Fruit fly (Drosophila melanogaster) whole organism, prepupa: Measurements from ENCODE around the gene Bub1.

Experiments used
- CG10631 ChIP-seq: fragments of 200-800 bp; sonication (Bioruptor generic); optimal IDR thresholded peaks from 2 replicates; lab custom pipeline; 2016; ENCODE audit warnings: missing biosample characterization, missing genetic modification characterization
- CG10669 ChIP-seq: fragments of 200-800 bp; sonication (Bioruptor generic); optimal IDR thresholded peaks from 3 replicates; lab custom pipeline; 2018; ENCODE audit warnings: missing biosample characterization, mild to moderate bottlenecking, missing genetic modification characterization, moderate library complexity
- CG11294 ChIP-seq: fragments of 200-800 bp; sonication (Bioruptor generic); IDR thresholded peaks from 2 replicates; pipeline ENCODE4 v1.3.6; 2022; ENCODE audit warnings: missing biosample characterization, missing genetic modification characterization
- CG11762 ChIP-seq: fragments of 200-800 bp; sonication (Bioruptor generic); optimal IDR thresholded peaks from 3 replicates; lab custom pipeline; 2016; ENCODE audit warnings: missing biosample characterization, missing genetic modification characterization; ENCODE audit not compliant: insufficient read depth
- CG11902 ChIP-seq: fragments of 200-800 bp; sonication (Bioruptor generic); optimal IDR thresholded peaks from 3 replicates; lab custom pipeline; 2016; ENCODE audit warnings: missing biosample characterization, missing genetic modification characterization
- CG1621 ChIP-seq: fragments of 200-800 bp; sonication (Bioruptor generic); optimal IDR thresholded peaks from 3 replicates; lab custom pipeline; 2018; ENCODE audit warnings: missing biosample characterization, mild to moderate bottlenecking, missing genetic modification characterization
- CG16779 ChIP-seq: fragments of 200-800 bp; sonication (Bioruptor generic); optimal IDR thresholded peaks from 3 replicates; lab custom pipeline; 2017; ENCODE audit warnings: missing biosample characterization, mild to moderate bottlenecking, missing genetic modification characterization
- CG31627 ChIP-seq: fragments of 200-800 bp; sonication (Bioruptor generic); optimal IDR thresholded peaks from 3 replicates; lab custom pipeline; 2016; ENCODE audit warnings: missing biosample characterization, missing genetic modification characterization
- CG34406 ChIP-seq: fragments of 200-800 bp; sonication (Bioruptor generic); optimal IDR thresholded peaks from 3 replicates; lab custom pipeline; 2016; ENCODE audit warnings: missing biosample characterization, missing genetic modification characterization
- CG3919 ChIP-seq: fragments of 200-800 bp; sonication (Bioruptor generic); optimal IDR thresholded peaks from 3 replicates; lab custom pipeline; 2016; ENCODE audit warnings: missing biosample characterization, missing genetic modification characterization
- CG4318 ChIP-seq: fragments of 200-800 bp; sonication (Bioruptor generic); optimal IDR thresholded peaks from 3 replicates; lab custom pipeline; 2017; ENCODE audit warnings: missing biosample characterization, mild to moderate bottlenecking, missing genetic modification characterization
- CG6163 ChIP-seq: fragments of 200-800 bp; sonication (Bioruptor generic); IDR thresholded peaks from 3 replicates; pipeline ENCODE4 v1.3.6; 2022; ENCODE audit warnings: missing biosample characterization, missing genetic modification characterization
- CG6276 ChIP-seq: fragments of 200-800 bp; sonication (Bioruptor generic); optimal IDR thresholded peaks from 2 replicates; lab custom pipeline; 2017; ENCODE audit warnings: missing biosample characterization, mild to moderate bottlenecking, missing genetic modification characterization
- CG6792 ChIP-seq: fragments of 200-800 bp; sonication (Bioruptor generic); optimal IDR thresholded peaks from 3 replicates; lab custom pipeline; 2016; ENCODE audit warnings: missing biosample characterization, missing genetic modification characterization
- CG6808 ChIP-seq: fragments of 200-800 bp; sonication (Bioruptor generic); optimal IDR thresholded peaks from 3 replicates; lab custom pipeline; 2017; ENCODE audit warnings: missing biosample characterization, missing genetic modification characterization, mild to moderate bottlenecking, moderate library complexity, missing genetic modification reagents
- CG6854 ChIP-seq: fragments of 200-800 bp; sonication (Bioruptor generic); optimal IDR thresholded peaks from 2 replicates; lab custom pipeline; 2017; ENCODE audit warnings: missing biosample characterization, mild to moderate bottlenecking, missing genetic modification characterization
- CG7368 ChIP-seq: fragments of 200-800 bp; sonication (Bioruptor generic); optimal IDR thresholded peaks from 3 replicates; lab custom pipeline; 2016; ENCODE audit warnings: missing biosample characterization, missing genetic modification characterization
- CG8119 ChIP-seq: fragments of 200-800 bp; sonication (Bioruptor generic); IDR thresholded peaks from 3 replicates; pipeline ENCODE4 v1.3.6; 2022; ENCODE audit warnings: missing biosample characterization, missing genetic modification characterization
- CG8319 ChIP-seq: fragments of 200-800 bp; sonication (Bioruptor generic); optimal IDR thresholded peaks from 3 replicates; lab custom pipeline; 2016; ENCODE audit warnings: missing biosample characterization, missing genetic modification characterization
- CG8632 ChIP-seq: fragments of 200-800 bp; sonication (Bioruptor generic); optimal IDR thresholded peaks from 3 replicates; lab custom pipeline; 2016; ENCODE audit warnings: missing biosample characterization, missing genetic modification characterization
- CG9139 ChIP-seq: fragments of 200-800 bp; sonication (Bioruptor generic); optimal IDR thresholded peaks from 3 replicates; lab custom pipeline; 2017; ENCODE audit warnings: missing biosample characterization, mild to moderate bottlenecking, missing genetic modification characterization
- Eip75B ChIP-seq: fragments of 200-800 bp; sonication (Bioruptor generic); optimal IDR thresholded peaks from 3 replicates; lab custom pipeline; 2016; ENCODE audit warnings: missing biosample characterization, missing genetic modification characterization
- Eip78C ChIP-seq: fragments of 200-800 bp; sonication (Bioruptor generic); peaks from one replicate; lab custom pipeline; 2016; ENCODE audit warnings: missing biosample characterization, missing genetic modification characterization
- Eip93F ChIP-seq: fragments of 200-800 bp; sonication (Bioruptor generic); optimal IDR thresholded peaks from 2 replicates; lab custom pipeline; 2016; ENCODE audit warnings: missing biosample characterization, mild to moderate bottlenecking, missing genetic modification characterization
- Ets21C ChIP-seq: fragments of 200-800 bp; sonication (Bioruptor generic); optimal IDR thresholded peaks from 3 replicates; lab custom pipeline; 2016; ENCODE audit warnings: missing biosample characterization, missing genetic modification characterization
- Ets96B ChIP-seq: fragments of 200-800 bp; optimal IDR thresholded peaks from 2 replicates; lab custom pipeline; 2019; ENCODE audit warnings: missing biosample characterization, mild to moderate bottlenecking, missing genetic modification characterization, moderate library complexity
- Gug ChIP-seq: fragments of 200-800 bp; sonication (Bioruptor generic); IDR thresholded peaks from 2 replicates; pipeline ENCODE4 v1.3.6; 2022; ENCODE audit warnings: missing biosample characterization, missing genetic modification characterization
- Hr38 ChIP-seq: sonication (Bioruptor generic); optimal IDR thresholded peaks from 2 replicates; lab custom pipeline; 2016; ENCODE audit warnings: missing biosample characterization, missing genetic modification characterization
- Hr39 ChIP-seq: fragments of 200-800 bp; sonication (Bioruptor generic); optimal IDR thresholded peaks from 2 replicates; lab custom pipeline; 2016; ENCODE audit warnings: missing biosample characterization, missing genetic modification characterization
- Hr4 ChIP-seq: fragments of 200-800 bp; sonication (Bioruptor generic); optimal IDR thresholded peaks from 3 replicates; lab custom pipeline; 2016; ENCODE audit warnings: missing biosample characterization, missing genetic modification characterization
- Met ChIP-seq: fragments of 200-800 bp; sonication (Bioruptor generic); optimal IDR thresholded peaks from 3 replicates; lab custom pipeline; 2016; ENCODE audit warnings: missing biosample characterization, missing genetic modification characterization
- OdsH ChIP-seq: fragments of 200-800 bp; sonication (Bioruptor generic); optimal IDR thresholded peaks from 3 replicates; lab custom pipeline; 2016; ENCODE audit warnings: missing biosample characterization, missing genetic modification characterization
- Smox ChIP-seq: fragments of 200-800 bp; sonication (Bioruptor generic); optimal IDR thresholded peaks from 3 replicates; lab custom pipeline; 2016; ENCODE audit warnings: missing biosample characterization, missing genetic modification characterization
- Sox14 ChIP-seq: fragments of 200-800 bp; sonication (Bioruptor generic); optimal IDR thresholded peaks from 3 replicates; lab custom pipeline; 2016; ENCODE audit warnings: missing biosample characterization, missing genetic modification characterization
- acj6 ChIP-seq: fragments of 200-800 bp; sonication (Bioruptor generic); optimal IDR thresholded peaks from 3 replicates; lab custom pipeline; 2016; ENCODE audit warnings: missing biosample characterization, missing genetic modification characterization
- cyc ChIP-seq: fragments of 200-800 bp; sonication (Bioruptor generic); optimal IDR thresholded peaks from 3 replicates; lab custom pipeline; 2016; ENCODE audit warnings: missing biosample characterization, missing genetic modification characterization
- dac ChIP-seq: fragments of 200-800 bp; sonication (Bioruptor generic); optimal IDR thresholded peaks from 2 replicates; lab custom pipeline; 2017; ENCODE audit warnings: missing biosample characterization, mild to moderate bottlenecking, missing genetic modification characterization
- dsx ChIP-seq: fragments of 200-800 bp; optimal IDR thresholded peaks from 3 replicates; lab custom pipeline; 2019; ENCODE audit warnings: missing biosample characterization, mild to moderate bottlenecking, missing genetic modification characterization, moderate library complexity; ENCODE audit not compliant: poor library complexity, severe bottlenecking
- eg ChIP-seq: fragments of 200-800 bp; sonication (Bioruptor generic); IDR thresholded peaks from 3 replicates; pipeline ENCODE4 v1.3.6; 2022; ENCODE audit warnings: missing biosample characterization, missing genetic modification characterization
- fd59A ChIP-seq: fragments of 200-800 bp; sonication (Bioruptor generic); optimal IDR thresholded peaks from 2 replicates; lab custom pipeline; 2017; ENCODE audit warnings: missing biosample characterization, mild to moderate bottlenecking, missing genetic modification characterization, missing genetic modification reagents
- fd85E ChIP-seq: fragments of 200-800 bp; sonication (Bioruptor generic); optimal IDR thresholded peaks from 3 replicates; lab custom pipeline; 2016; ENCODE audit warnings: missing biosample characterization, missing genetic modification characterization
- fkh ChIP-seq: fragments of 200-800 bp; sonication (Bioruptor generic); optimal IDR thresholded peaks from 3 replicates; lab custom pipeline; 2017; ENCODE audit warnings: missing biosample characterization, mild to moderate bottlenecking, missing genetic modification characterization, moderate library complexity
- lz ChIP-seq: fragments of 200-800 bp; sonication (Bioruptor generic); optimal IDR thresholded peaks from 3 replicates; lab custom pipeline; 2016; ENCODE audit warnings: missing biosample characterization, missing genetic modification characterization
- net ChIP-seq: fragments of 200-800 bp; sonication (Bioruptor generic); optimal IDR thresholded peaks from 3 replicates; lab custom pipeline; 2016; ENCODE audit warnings: missing biosample characterization, missing genetic modification characterization
- pdm3 ChIP-seq: fragments of 200-800 bp; sonication (Bioruptor generic); optimal IDR thresholded peaks from 3 replicates; lab custom pipeline; 2016; ENCODE audit warnings: missing biosample characterization, missing genetic modification characterization
- ss ChIP-seq, 2 experiments: fragments of 200-800 bp; sonication (Bioruptor generic); optimal IDR thresholded peaks; 2 replicates in 1 of 2; 3 replicates in 1 of 2; lab custom pipeline; 2017 to 2018; ENCODE audit warnings: mild to moderate bottlenecking in 2 of 2, missing biosample characterization in 2 of 2, missing genetic modification characterization in 2 of 2, moderate library complexity in 1 of 2
- svp ChIP-seq: fragments of 200-800 bp; sonication (Bioruptor generic); peaks from one replicate; lab custom pipeline; 2016; ENCODE audit warnings: missing biosample characterization, missing genetic modification characterization
- vri ChIP-seq: fragments of 200-800 bp; sonication (Bioruptor generic); optimal IDR thresholded peaks from 3 replicates; lab custom pipeline; 2016; ENCODE audit warnings: missing biosample characterization, mild to moderate bottlenecking, missing genetic modification characterization

Bub1 gene

DNA sequence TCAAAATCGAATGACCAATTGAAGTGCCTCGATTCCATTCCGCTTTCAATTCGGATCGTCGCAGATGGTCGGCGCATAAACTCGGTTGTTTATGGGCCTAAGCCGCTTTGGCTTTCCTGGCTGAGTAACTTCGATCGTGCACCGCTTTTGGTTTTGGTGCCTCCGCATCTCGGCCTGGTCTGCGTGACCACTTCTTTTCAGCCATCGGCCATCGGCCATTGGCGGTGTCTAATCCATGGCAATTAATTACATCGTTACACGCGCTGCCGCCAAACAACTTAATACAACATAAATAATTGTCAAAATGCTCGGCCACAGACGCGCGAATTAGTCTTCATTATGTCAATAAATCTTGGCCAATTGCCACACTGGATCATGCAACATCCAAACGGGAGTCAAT lies 18.4 kb upstream of the Bub1 start:
- peak; percentile 29 for TF ChIP-seq Eip78C
- TF ChIP-seq CG10669 (GFP tag; lab: Kevin White, UChicago), result no peak
- TF ChIP-seq, all 60 proteins: peak for 1

DNA sequence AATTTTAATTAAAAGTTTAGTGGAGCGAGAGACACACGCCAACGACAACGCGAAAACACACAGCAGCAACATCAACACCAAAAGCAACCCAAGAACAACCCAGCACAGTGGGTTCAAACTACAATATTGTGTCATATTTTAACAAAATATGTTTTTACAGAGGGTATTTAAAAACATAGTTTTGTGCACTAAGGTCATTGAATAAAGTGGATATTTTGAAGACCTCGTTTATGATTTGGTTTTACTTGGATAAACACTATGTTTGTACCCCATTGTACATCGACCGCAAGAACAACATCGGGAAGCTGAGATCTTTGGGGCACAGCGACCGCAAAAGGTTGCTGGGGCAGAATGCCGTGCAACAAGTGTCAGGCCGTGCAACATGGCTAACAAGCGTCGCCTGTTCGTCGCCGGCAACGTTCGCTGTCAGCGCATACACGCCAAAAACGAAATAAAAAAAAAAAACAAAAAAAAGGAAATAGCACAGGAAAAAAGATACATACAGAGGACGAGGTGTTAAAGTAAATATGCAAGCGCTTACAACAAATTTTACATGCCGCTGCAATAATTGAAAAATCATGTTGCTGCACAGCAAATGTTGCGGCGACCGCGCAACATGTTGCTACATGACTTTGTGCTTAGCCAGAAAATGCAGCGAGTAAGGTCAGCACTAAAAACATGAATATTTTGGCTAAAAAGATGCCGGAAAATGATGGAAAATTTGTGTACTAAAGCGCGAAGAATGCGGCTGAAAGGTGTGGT lies 17.3 kb upstream of the Bub1 start:
- TF ChIP-seq Ets96B (tag; lab: Kevin White, UChicago) (peak; percentile 90), Smox (GFP tag; lab: Kevin White, UChicago) (peak; percentile 90), CG1621 (tag; lab: Kevin White, UChicago) (peak; percentile 89), CG8319 (GFP tag; lab: Kevin White, UChicago) (peak; percentile 81), CG6792 (GFP tag; lab: Kevin White, UChicago) (peak; percentile 82), Ets21C (GFP tag; lab: Kevin White, UChicago) (peak; percentile 75), acj6 (GFP tag; lab: Kevin White, UChicago) (peak; percentile 85), ss (GFP tag; optimal IDR thresholded peaks at IDR 0.05; lab: Kevin White, UChicago) (peak; percentile 92 to 93), CG16779 (tag; lab: Kevin White, UChicago) (peak; percentile 73), dsx (GFP tag; lab: Kevin White, UChicago) (peak; percentile 90), pdm3 (peak; percentile 83), CG8632 (GFP tag; lab: Kevin White, UChicago) (peak; percentile 80), CG8119 (GFP tag; lab: Robert Waterston, UW) (peak; percentile 87), Sox14 (peak; percentile 91), eg (GFP tag; lab: Robert Waterston, UW) (peak; percentile 74), CG3919 (GFP tag; lab: Kevin White, UChicago) (peak; percentile 89), Eip75B (GFP tag; lab: Kevin White, UChicago) (peak; percentile 92), cyc (GFP tag; lab: Kevin White, UChicago) (peak; percentile 89), dac (GFP tag; lab: Kevin White, UChicago) (peak; percentile 9), lz (GFP tag; lab: Kevin White, UChicago) (peak; percentile 90), CG11762 (GFP tag; lab: Kevin White, UChicago) (peak; percentile 84), svp (GFP tag; lab: Kevin White, UChicago) (peak; percentile 95), CG10631 (peak; percentile 78), CG31627 (GFP tag; lab: Kevin White, UChicago) (peak; percentile 87), fd85E (GFP tag; lab: Kevin White, UChicago) (no peak), fd59A (GFP tag; lab: Kevin White, UChicago) (peak; percentile 81), CG4318 (GFP tag; lab: Kevin White, UChicago) (peak; percentile 35), CG9139 (GFP tag; lab: Kevin White, UChicago) (peak; percentile 86), vri (peak; percentile 99), Met (peak; percentile 94), OdsH (GFP tag; lab: Kevin White, UChicago) (peak; percentile 76), Hr38 (no peak), net (GFP tag; lab: Kevin White, UChicago) (peak; percentile 89), Hr4 (peak; percentile 51), CG6854 (GFP tag; lab: Kevin White, UChicago) (peak; percentile 80), CG10669 (GFP tag; lab: Kevin White, UChicago) (peak; percentile 84), Hr39 (peak; percentile 90), fkh (GFP tag; lab: Kevin White, UChicago) (no peak), CG7368 (peak; percentile 72), CG6808 (peak; percentile 89), CG11294 (GFP tag; lab: Robert Waterston, UW) (peak; percentile 59), CG6163 (GFP tag; lab: Robert Waterston, UW) (peak; percentile 93), Gug (GFP tag; lab: Robert Waterston, UW) (peak; percentile 66; the same call in 1 of the 2 replicates), Eip93F (GFP tag; lab: Kevin White, UChicago) (peak; percentile 80), Eip78C (peak; percentile 97), CG6276 (peak; percentile 75), CG11902 (peak; percentile 53), CG34406 (peak; percentile 82)
